Worm (Caenorhabditis elegans) whole organism, late embryonic: ENCODE measurements around the gene F59D12.3.

Source experiments
- ceh-2 ChIP-seq: sonication (generic microtip); optimal IDR thresholded peaks from 2 replicates; lab custom pipeline; 2016; ENCODE audit warnings: missing genotype, missing genetic modification characterization, missing compliant biosample characterization
- ceh-22 ChIP-seq: sonication (generic microtip); optimal IDR thresholded peaks from 2 replicates; lab custom pipeline; 2017; ENCODE audit warnings: missing biosample characterization, missing genetic modification characterization
- ceh-31 ChIP-seq: sonication (generic microtip); optimal IDR thresholded peaks from 2 replicates; lab custom pipeline; 2016; ENCODE audit warnings: missing genetic modification characterization, missing compliant biosample characterization
- ref-2 ChIP-seq: sonication (generic microtip); optimal IDR thresholded peaks from 2 replicates; lab custom pipeline; 2016; ENCODE audit warnings: missing genetic modification characterization, missing compliant biosample characterization
- ttx-3 ChIP-seq: sonication (generic microtip); optimal IDR thresholded peaks from 2 replicates; lab custom pipeline; 2016; ENCODE audit warnings: missing genetic modification reagents, missing genetic modification characterization, missing compliant biosample characterization
- unc-3 ChIP-seq, 2 experiments: fragments of 200-800 bp in 1 of 2; sonication (Bioruptor generic) in 1 of 2; sonication (generic microtip) in 1 of 2; conservative IDR thresholded peaks in 1 of 2; optimal IDR thresholded peaks in 1 of 2; 2 replicates each; pipeline versions ENCODE4 v1.3.6 to Lab custom; 2016 to 2022; ENCODE audit warnings: missing compliant biosample characterization in 2 of 2, missing genetic modification characterization in 2 of 2, missing genetic modification reagents in 1 of 2

ce11 chrX:15647276-15647675 lies 3.5 kb downstream of the F59D12.3 start, which contains the start of gene F59D12.5:
- TF ChIP-seq ceh-22 (tag; lab: Kevin White, UChicago) (no peak), ceh-31 (tag; lab: Kevin White, UChicago) (no peak), ref-2 (tag; lab: Kevin White, UChicago) (no peak), ceh-2 (tag; lab: Kevin White, UChicago) (no peak), ttx-3 (tag; lab: Kevin White, UChicago) (no peak), unc-3 (GFP tag; conservative IDR thresholded peaks at IDR 0.05; lab: Robert Waterston, UW) (no peak), unc-3 (tag; optimal IDR thresholded peaks at IDR 0.05; lab: Kevin White, UChicago) (no peak)
